Fruit fly (Drosophila melanogaster) whole organism, prepupa: ENCODE results near the gene TpnC25D.

Experiments
- Blimp-1 ChIP-seq: fragments of 200-800 bp; sonication (Bioruptor generic); optimal IDR thresholded peaks from 3 replicates; lab custom pipeline; 2017; ENCODE audit warnings: missing biosample characterization, missing genetic modification characterization, mild to moderate bottlenecking, moderate library complexity, missing genetic modification reagents
- CG10631 ChIP-seq: fragments of 200-800 bp; sonication (Bioruptor generic); optimal IDR thresholded peaks from 2 replicates; lab custom pipeline; 2016; ENCODE audit warnings: missing biosample characterization, missing genetic modification characterization
- CG10669 ChIP-seq: fragments of 200-800 bp; sonication (Bioruptor generic); optimal IDR thresholded peaks from 3 replicates; lab custom pipeline; 2018; ENCODE audit warnings: missing biosample characterization, mild to moderate bottlenecking, missing genetic modification characterization, moderate library complexity
- CG11294 ChIP-seq: fragments of 200-800 bp; sonication (Bioruptor generic); IDR thresholded peaks from 2 replicates; pipeline ENCODE4 v1.3.6; 2022; ENCODE audit warnings: missing biosample characterization, missing genetic modification characterization
- CG11762 ChIP-seq: fragments of 200-800 bp; sonication (Bioruptor generic); optimal IDR thresholded peaks from 3 replicates; lab custom pipeline; 2016; ENCODE audit warnings: missing biosample characterization, missing genetic modification characterization; ENCODE audit not compliant: insufficient read depth
- CG11902 ChIP-seq: fragments of 200-800 bp; sonication (Bioruptor generic); optimal IDR thresholded peaks from 3 replicates; lab custom pipeline; 2016; ENCODE audit warnings: missing biosample characterization, missing genetic modification characterization
- CG15336 ChIP-seq: fragments of 200-800 bp; sonication (Bioruptor generic); IDR thresholded peaks from 2 replicates; pipeline ENCODE4 v1.3.6; 2022; ENCODE audit warnings: missing biosample characterization, missing genetic modification characterization
- CG1621 ChIP-seq: fragments of 200-800 bp; sonication (Bioruptor generic); optimal IDR thresholded peaks from 3 replicates; lab custom pipeline; 2018; ENCODE audit warnings: missing biosample characterization, mild to moderate bottlenecking, missing genetic modification characterization
- CG16779 ChIP-seq: fragments of 200-800 bp; sonication (Bioruptor generic); optimal IDR thresholded peaks from 3 replicates; lab custom pipeline; 2017; ENCODE audit warnings: missing biosample characterization, mild to moderate bottlenecking, missing genetic modification characterization
- CG3032 ChIP-seq: fragments of 200-800 bp; optimal IDR thresholded peaks from 2 replicates; lab custom pipeline; 2019; ENCODE audit warnings: missing biosample characterization, mild to moderate bottlenecking, missing genetic modification characterization, moderate library complexity
- CG31627 ChIP-seq: fragments of 200-800 bp; sonication (Bioruptor generic); optimal IDR thresholded peaks from 3 replicates; lab custom pipeline; 2016; ENCODE audit warnings: missing biosample characterization, missing genetic modification characterization
- CG32006 ChIP-seq: fragments of 200-800 bp; sonication (Bioruptor generic); optimal IDR thresholded peaks from 3 replicates; lab custom pipeline; 2017; ENCODE audit warnings: missing biosample characterization, mild to moderate bottlenecking, missing genetic modification characterization
- CG34406 ChIP-seq: fragments of 200-800 bp; sonication (Bioruptor generic); optimal IDR thresholded peaks from 3 replicates; lab custom pipeline; 2016; ENCODE audit warnings: missing biosample characterization, missing genetic modification characterization
- CG4318 ChIP-seq: fragments of 200-800 bp; sonication (Bioruptor generic); optimal IDR thresholded peaks from 3 replicates; lab custom pipeline; 2017; ENCODE audit warnings: missing biosample characterization, mild to moderate bottlenecking, missing genetic modification characterization
- CG6163 ChIP-seq: fragments of 200-800 bp; sonication (Bioruptor generic); IDR thresholded peaks from 3 replicates; pipeline ENCODE4 v1.3.6; 2022; ENCODE audit warnings: missing biosample characterization, missing genetic modification characterization
- CG6276 ChIP-seq: fragments of 200-800 bp; sonication (Bioruptor generic); optimal IDR thresholded peaks from 2 replicates; lab custom pipeline; 2017; ENCODE audit warnings: missing biosample characterization, mild to moderate bottlenecking, missing genetic modification characterization
- CG6792 ChIP-seq: fragments of 200-800 bp; sonication (Bioruptor generic); optimal IDR thresholded peaks from 3 replicates; lab custom pipeline; 2016; ENCODE audit warnings: missing biosample characterization, missing genetic modification characterization
- CG6854 ChIP-seq: fragments of 200-800 bp; sonication (Bioruptor generic); optimal IDR thresholded peaks from 2 replicates; lab custom pipeline; 2017; ENCODE audit warnings: missing biosample characterization, mild to moderate bottlenecking, missing genetic modification characterization
- CG7368 ChIP-seq: fragments of 200-800 bp; sonication (Bioruptor generic); optimal IDR thresholded peaks from 3 replicates; lab custom pipeline; 2016; ENCODE audit warnings: missing biosample characterization, missing genetic modification characterization
- CG8119 ChIP-seq: fragments of 200-800 bp; sonication (Bioruptor generic); IDR thresholded peaks from 3 replicates; pipeline ENCODE4 v1.3.6; 2022; ENCODE audit warnings: missing biosample characterization, missing genetic modification characterization
- CG8319 ChIP-seq: fragments of 200-800 bp; sonication (Bioruptor generic); optimal IDR thresholded peaks from 3 replicates; lab custom pipeline; 2016; ENCODE audit warnings: missing biosample characterization, missing genetic modification characterization
- CG8632 ChIP-seq: fragments of 200-800 bp; sonication (Bioruptor generic); optimal IDR thresholded peaks from 3 replicates; lab custom pipeline; 2016; ENCODE audit warnings: missing biosample characterization, missing genetic modification characterization
- CG9139 ChIP-seq: fragments of 200-800 bp; sonication (Bioruptor generic); optimal IDR thresholded peaks from 3 replicates; lab custom pipeline; 2017; ENCODE audit warnings: missing biosample characterization, mild to moderate bottlenecking, missing genetic modification characterization
- Eip75B ChIP-seq: fragments of 200-800 bp; sonication (Bioruptor generic); optimal IDR thresholded peaks from 3 replicates; lab custom pipeline; 2016; ENCODE audit warnings: missing biosample characterization, missing genetic modification characterization
- Eip78C ChIP-seq: fragments of 200-800 bp; sonication (Bioruptor generic); peaks from one replicate; lab custom pipeline; 2016; ENCODE audit warnings: missing biosample characterization, missing genetic modification characterization
- Eip93F ChIP-seq: fragments of 200-800 bp; sonication (Bioruptor generic); optimal IDR thresholded peaks from 2 replicates; lab custom pipeline; 2016; ENCODE audit warnings: missing biosample characterization, mild to moderate bottlenecking, missing genetic modification characterization
- Ets21C ChIP-seq: fragments of 200-800 bp; sonication (Bioruptor generic); optimal IDR thresholded peaks from 3 replicates; lab custom pipeline; 2016; ENCODE audit warnings: missing biosample characterization, missing genetic modification characterization
- Ets96B ChIP-seq: fragments of 200-800 bp; optimal IDR thresholded peaks from 2 replicates; lab custom pipeline; 2019; ENCODE audit warnings: missing biosample characterization, mild to moderate bottlenecking, missing genetic modification characterization, moderate library complexity
- Gug ChIP-seq: fragments of 200-800 bp; sonication (Bioruptor generic); IDR thresholded peaks from 2 replicates; pipeline ENCODE4 v1.3.6; 2022; ENCODE audit warnings: missing biosample characterization, missing genetic modification characterization
- Hr39 ChIP-seq: fragments of 200-800 bp; sonication (Bioruptor generic); optimal IDR thresholded peaks from 2 replicates; lab custom pipeline; 2016; ENCODE audit warnings: missing biosample characterization, missing genetic modification characterization
- Lpt ChIP-seq: fragments of 200-800 bp; sonication (Bioruptor generic); optimal IDR thresholded peaks from 3 replicates; lab custom pipeline; 2016; ENCODE audit warnings: missing biosample characterization, missing genetic modification characterization
- Met ChIP-seq: fragments of 200-800 bp; sonication (Bioruptor generic); optimal IDR thresholded peaks from 3 replicates; lab custom pipeline; 2016; ENCODE audit warnings: missing biosample characterization, missing genetic modification characterization
- OdsH ChIP-seq: fragments of 200-800 bp; sonication (Bioruptor generic); optimal IDR thresholded peaks from 3 replicates; lab custom pipeline; 2016; ENCODE audit warnings: missing biosample characterization, missing genetic modification characterization
- Smox ChIP-seq: fragments of 200-800 bp; sonication (Bioruptor generic); optimal IDR thresholded peaks from 3 replicates; lab custom pipeline; 2016; ENCODE audit warnings: missing biosample characterization, missing genetic modification characterization
- Sox14 ChIP-seq: fragments of 200-800 bp; sonication (Bioruptor generic); optimal IDR thresholded peaks from 3 replicates; lab custom pipeline; 2016; ENCODE audit warnings: missing biosample characterization, missing genetic modification characterization
- acj6 ChIP-seq: fragments of 200-800 bp; sonication (Bioruptor generic); optimal IDR thresholded peaks from 3 replicates; lab custom pipeline; 2016; ENCODE audit warnings: missing biosample characterization, missing genetic modification characterization
- cyc ChIP-seq: fragments of 200-800 bp; sonication (Bioruptor generic); optimal IDR thresholded peaks from 3 replicates; lab custom pipeline; 2016; ENCODE audit warnings: missing biosample characterization, missing genetic modification characterization
- dac ChIP-seq: fragments of 200-800 bp; sonication (Bioruptor generic); optimal IDR thresholded peaks from 2 replicates; lab custom pipeline; 2017; ENCODE audit warnings: missing biosample characterization, mild to moderate bottlenecking, missing genetic modification characterization
- dsx ChIP-seq: fragments of 200-800 bp; optimal IDR thresholded peaks from 3 replicates; lab custom pipeline; 2019; ENCODE audit warnings: missing biosample characterization, mild to moderate bottlenecking, missing genetic modification characterization, moderate library complexity; ENCODE audit not compliant: poor library complexity, severe bottlenecking
- eg ChIP-seq: fragments of 200-800 bp; sonication (Bioruptor generic); IDR thresholded peaks from 3 replicates; pipeline ENCODE4 v1.3.6; 2022; ENCODE audit warnings: missing biosample characterization, missing genetic modification characterization
- esn ChIP-seq: fragments of 200-800 bp; sonication (Bioruptor generic); optimal IDR thresholded peaks from 2 replicates; lab custom pipeline; 2016; ENCODE audit warnings: missing biosample characterization, mild to moderate bottlenecking, missing genetic modification characterization, moderate library complexity
- fd59A ChIP-seq: fragments of 200-800 bp; sonication (Bioruptor generic); optimal IDR thresholded peaks from 2 replicates; lab custom pipeline; 2017; ENCODE audit warnings: missing biosample characterization, mild to moderate bottlenecking, missing genetic modification characterization, missing genetic modification reagents
- fkh ChIP-seq: fragments of 200-800 bp; sonication (Bioruptor generic); optimal IDR thresholded peaks from 3 replicates; lab custom pipeline; 2017; ENCODE audit warnings: missing biosample characterization, mild to moderate bottlenecking, missing genetic modification characterization, moderate library complexity
- pdm3 ChIP-seq: fragments of 200-800 bp; sonication (Bioruptor generic); optimal IDR thresholded peaks from 3 replicates; lab custom pipeline; 2016; ENCODE audit warnings: missing biosample characterization, missing genetic modification characterization
- salr ChIP-seq, 2 experiments: fragments of 200-800 bp; sonication (Bioruptor generic); optimal IDR thresholded peaks; 3 replicates each; lab custom pipeline; 2016 to 2018; ENCODE audit warnings: missing biosample characterization in 2 of 2, missing genetic modification characterization in 2 of 2, mild to moderate bottlenecking in 1 of 2
- spab ChIP-seq: fragments of 200-800 bp; sonication (Bioruptor generic); optimal IDR thresholded peaks from 2 replicates; lab custom pipeline; 2017; ENCODE audit warnings: missing biosample characterization, mild to moderate bottlenecking, missing genetic modification characterization, missing genetic modification reagents
- ss ChIP-seq, 2 experiments: fragments of 200-800 bp; sonication (Bioruptor generic); optimal IDR thresholded peaks; 2 replicates in 1 of 2; 3 replicates in 1 of 2; lab custom pipeline; 2017 to 2018; ENCODE audit warnings: mild to moderate bottlenecking in 2 of 2, missing biosample characterization in 2 of 2, missing genetic modification characterization in 2 of 2, moderate library complexity in 1 of 2
- topi ChIP-seq: fragments of 200-800 bp; sonication (Bioruptor generic); optimal IDR thresholded peaks from 3 replicates; lab custom pipeline; 2016; ENCODE audit warnings: missing biosample characterization, missing genetic modification characterization
- vri ChIP-seq: fragments of 200-800 bp; sonication (Bioruptor generic); optimal IDR thresholded peaks from 3 replicates; lab custom pipeline; 2016; ENCODE audit warnings: missing biosample characterization, mild to moderate bottlenecking, missing genetic modification characterization

Gene TpnC25D

DNA sequence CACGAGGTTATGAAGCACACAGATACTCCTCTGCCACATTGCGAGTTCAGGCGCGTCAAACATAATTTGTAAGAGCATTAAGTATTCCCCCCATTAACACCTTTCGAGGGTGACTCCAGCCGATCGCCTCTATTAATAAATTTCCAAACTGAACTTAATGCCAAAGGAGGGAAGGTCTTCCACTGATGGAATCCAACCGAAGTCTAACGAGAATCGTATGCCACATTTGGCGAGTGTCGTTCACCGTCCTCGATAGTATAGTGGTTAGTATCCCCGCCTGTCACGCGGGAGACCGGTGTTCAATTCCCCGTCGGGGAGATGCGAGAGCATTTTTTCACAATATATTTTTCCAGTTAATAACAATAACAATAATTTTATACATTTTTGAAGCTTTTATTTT is 24.0 kb downstream of the TpnC25D start:
- TF ChIP-seq OdsH (no peak), CG32006 (no peak), CG16779 (tag; lab: Kevin White, UChicago) (no peak)

DNA sequence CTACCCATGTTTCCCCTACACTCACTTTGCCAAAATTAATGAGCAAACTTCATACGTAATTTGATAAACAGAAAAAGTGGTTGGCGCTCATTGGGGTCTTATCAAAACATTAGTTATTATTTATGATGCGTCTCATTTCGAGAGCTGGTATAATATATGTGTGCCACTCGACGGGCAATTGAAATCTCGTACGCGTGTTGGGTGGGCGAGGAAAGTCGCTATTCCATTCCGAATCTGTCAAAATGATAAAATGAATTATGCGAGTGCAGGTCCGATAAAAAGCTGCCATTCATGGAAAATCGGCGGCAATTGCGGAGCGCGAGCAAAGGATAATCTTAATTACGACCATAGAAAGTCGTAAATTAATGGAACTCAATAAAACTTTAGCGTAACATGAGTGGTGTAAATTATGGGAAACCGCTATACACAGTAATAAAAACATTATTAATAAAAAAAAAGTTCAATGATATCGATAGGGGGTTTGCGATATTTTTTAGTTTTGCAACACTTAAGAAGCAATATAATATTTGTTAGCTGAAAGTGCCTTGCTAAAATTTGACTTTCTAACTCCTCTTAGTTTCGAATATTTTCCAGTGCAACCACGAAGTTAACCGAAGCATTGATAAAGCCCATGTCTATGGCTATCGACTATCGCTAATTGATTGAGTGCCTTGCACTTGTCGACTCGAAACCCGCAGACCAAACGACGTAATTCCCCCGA is 25.9 kb downstream of the TpnC25D start:
- TF ChIP-seq CG15336: peak; percentile 51
- TF ChIP-seq CG8319 (GFP tag; lab: Kevin White, UChicago): no peak
- TF ChIP-seq CG8632 (GFP tag; lab: Kevin White, UChicago): no peak
- TF ChIP-seq CG1621 (tag; lab: Kevin White, UChicago): no peak
- no peak for TF ChIP-seq salr (GFP tag; optimal IDR thresholded peaks at IDR 0.05; lab: Kevin White, UChicago)
- TF ChIP-seq Ets21C: no peak
- no peak for TF ChIP-seq Ets96B (tag; lab: Kevin White, UChicago)
- TF ChIP-seq vri (GFP tag; lab: Kevin White, UChicago): peak; percentile 91
- no peak for TF ChIP-seq fd59A
- TF ChIP-seq Sox14 (GFP tag; lab: Kevin White, UChicago): peak; percentile 9
- peak; percentile 12 for TF ChIP-seq pdm3 (GFP tag; lab: Kevin White, UChicago)
- TF ChIP-seq spab (GFP tag; lab: Kevin White, UChicago): no peak
- TF ChIP-seq Eip93F (GFP tag; lab: Kevin White, UChicago): no peak
- no peak for TF ChIP-seq dsx (GFP tag; lab: Kevin White, UChicago)
- TF ChIP-seq CG9139 (GFP tag; lab: Kevin White, UChicago): no peak
- no peak for TF ChIP-seq esn (GFP tag; lab: Kevin White, UChicago)
- TF ChIP-seq Lpt (GFP tag; lab: Kevin White, UChicago): no peak
- peak; percentile 21 for TF ChIP-seq Met
- TF ChIP-seq CG7368 (GFP tag; lab: Kevin White, UChicago): no peak
- no peak for TF ChIP-seq CG34406 (GFP tag; lab: Kevin White, UChicago)
- no peak for TF ChIP-seq CG6792 (GFP tag; lab: Kevin White, UChicago)
- no peak for TF ChIP-seq CG16779 (tag; lab: Kevin White, UChicago)
- no peak for TF ChIP-seq acj6
- TF ChIP-seq fkh (GFP tag; lab: Kevin White, UChicago): no peak
- no peak for TF ChIP-seq CG6854 (GFP tag; lab: Kevin White, UChicago)
- no peak for TF ChIP-seq ss (GFP tag; optimal IDR thresholded peaks at IDR 0.05; lab: Kevin White, UChicago)
- no peak for TF ChIP-seq CG10631
- TF ChIP-seq CG4318 (GFP tag; lab: Kevin White, UChicago): peak; percentile 8
- no peak for TF ChIP-seq Gug (GFP tag; lab: Robert Waterston, UW)
- TF ChIP-seq CG11294 (GFP tag; lab: Robert Waterston, UW): no peak
- TF ChIP-seq dac: no peak
- no peak for TF ChIP-seq CG10669
- no peak for TF ChIP-seq CG11762 (GFP tag; lab: Kevin White, UChicago)
- TF ChIP-seq Eip75B: no peak
- TF ChIP-seq Blimp-1 (GFP tag; lab: Kevin White, UChicago): no peak
- TF ChIP-seq topi (GFP tag; lab: Kevin White, UChicago): no peak
- peak; percentile 51 for TF ChIP-seq Eip78C (GFP tag; lab: Kevin White, UChicago)
- TF ChIP-seq CG8119: peak; percentile 34; the same call in 1 of the 3 replicates
- TF ChIP-seq eg (GFP tag; lab: Robert Waterston, UW): peak; percentile 58; the same call in 2 of the 3 replicates
- no peak for TF ChIP-seq CG6163 (GFP tag; lab: Robert Waterston, UW)
- TF ChIP-seq CG31627: no peak
- peak; percentile 5 for TF ChIP-seq OdsH
- TF ChIP-seq CG32006: peak; percentile 57
- no peak for TF ChIP-seq CG3032 (tag; lab: Kevin White, UChicago)
- TF ChIP-seq CG11902 (GFP tag; lab: Kevin White, UChicago): no peak
- TF ChIP-seq cyc (GFP tag; lab: Kevin White, UChicago): no peak
- TF ChIP-seq CG6276 (GFP tag; lab: Kevin White, UChicago): peak; percentile 54
- TF ChIP-seq Hr39 (GFP tag; lab: Kevin White, UChicago): no peak
- no peak for TF ChIP-seq Smox
